Worm (Caenorhabditis elegans) whole organism, L2 larva: ENCODE measurements around the gene ndub-8.

ENCODE experiments used
- ZK546.5 ChIP-seq: sonication (generic microtip); optimal IDR thresholded peaks from 2 replicates; lab custom pipeline; 2017; ENCODE audit warnings: missing biosample characterization, missing genetic modification characterization
- alr-1 ChIP-seq: fragments of 150-350 bp; optimal IDR thresholded peaks from 2 replicates; lab custom pipeline; 2014; ENCODE audit warnings: missing biosample characterization, missing genetic modification characterization
- aly-2 ChIP-seq: fragments of 150-350 bp; optimal IDR thresholded peaks from 2 replicates; lab custom pipeline; 2014; ENCODE audit warnings: missing biosample characterization, missing genetic modification characterization
- blmp-1 ChIP-seq: sonication (generic microtip); optimal IDR thresholded peaks from 2 replicates; lab custom pipeline; 2017; ENCODE audit warnings: missing genetic modification characterization, mild to moderate bottlenecking, missing compliant biosample characterization, antibody characterized with exemption, moderate library complexity; ENCODE audit not compliant: insufficient read depth
- ceh-82 ChIP-seq: fragments of 150-350 bp; optimal IDR thresholded peaks from 2 replicates; lab custom pipeline; 2014; ENCODE audit warnings: missing biosample characterization, missing genetic modification characterization
- crh-2 ChIP-seq: sonication (generic microtip); optimal IDR thresholded peaks from 2 replicates; lab custom pipeline; 2017; ENCODE audit warnings: missing biosample characterization, missing genetic modification characterization
- egl-27 ChIP-seq: sonication (generic microtip); optimal IDR thresholded peaks from 3 replicates; lab custom pipeline; 2017; ENCODE audit warnings: missing biosample characterization, missing genetic modification reagents, missing genetic modification characterization
- elt-1 ChIP-seq: fragments of 150-350 bp; optimal IDR thresholded peaks from 2 replicates; lab custom pipeline; 2014; ENCODE audit warnings: missing biosample characterization, missing genetic modification characterization
- elt-3 ChIP-seq: sonication (generic microtip); optimal IDR thresholded peaks from 2 replicates; lab custom pipeline; 2017; ENCODE audit warnings: missing biosample characterization, missing genetic modification characterization
- fos-1 ChIP-seq: fragments of 150-350 bp; optimal IDR thresholded peaks from 2 replicates; lab custom pipeline; 2014; ENCODE audit warnings: missing biosample characterization, missing genetic modification characterization
- lin-11 ChIP-seq: fragments of 150-350 bp; sonication (generic microtip); optimal IDR thresholded peaks from 2 replicates; lab custom pipeline; 2014; ENCODE audit warnings: missing biosample characterization, missing genetic modification characterization, inconsistent platforms, mixed read lengths
- lin-39 ChIP-seq: fragments of 150-350 bp; optimal IDR thresholded peaks from 2 replicates; lab custom pipeline; 2014; ENCODE audit warnings: missing biosample characterization, missing genetic modification reagents, missing genetic modification characterization
- lsy-2 ChIP-seq, 2 experiments: fragments of 150-350 bp in 1 of 2; sonication (generic microtip) in 1 of 2; optimal IDR thresholded peaks; 2 replicates each; lab custom pipeline; 2014 to 2017; ENCODE audit warnings: missing biosample characterization in 2 of 2, missing genetic modification characterization in 2 of 2
- mab-5 ChIP-seq: fragments of 150-350 bp; optimal IDR thresholded peaks from 2 replicates; lab custom pipeline; 2014; ENCODE audit warnings: missing biosample characterization, missing genetic modification characterization
- nhr-10 ChIP-seq: sonication (generic microtip); optimal IDR thresholded peaks from 2 replicates; lab custom pipeline; 2017; ENCODE audit warnings: missing biosample characterization, missing genetic modification characterization
- nhr-129 ChIP-seq: fragments of 150-350 bp; optimal IDR thresholded peaks from 2 replicates; lab custom pipeline; 2014; ENCODE audit warnings: missing biosample characterization, missing genetic modification characterization
- nhr-21 ChIP-seq: fragments of 150-350 bp; optimal IDR thresholded peaks from 2 replicates; lab custom pipeline; 2014; ENCODE audit warnings: missing biosample characterization, missing genetic modification characterization
- nhr-25 ChIP-seq: fragments of 150-350 bp; sonication (generic microtip); optimal IDR thresholded peaks from 3 replicates; lab custom pipeline; 2014; ENCODE audit warnings: missing biosample characterization, missing genetic modification characterization
- sem-4 ChIP-seq: fragments of 150-350 bp; optimal IDR thresholded peaks from 2 replicates; lab custom pipeline; 2014; ENCODE audit warnings: missing biosample characterization, missing genetic modification reagents, missing genetic modification characterization
- skn-1 ChIP-seq: sonication (generic microtip); optimal IDR thresholded peaks from 2 replicates; lab custom pipeline; 2017; ENCODE audit warnings: missing biosample characterization, missing genetic modification characterization
- sma-3 ChIP-seq: sonication (generic microtip); optimal IDR thresholded peaks from 2 replicates; lab custom pipeline; 2016; ENCODE audit warnings: missing genetic modification reagents, missing genetic modification characterization, missing compliant biosample characterization
- sma-9 ChIP-seq, 2 experiments: fragments of 150-350 bp in 1 of 2; sonication (generic microtip) in 1 of 2; optimal IDR thresholded peaks; 2 replicates each; lab custom pipeline; 2014 to 2016; ENCODE audit warnings: missing genetic modification characterization in 2 of 2, mild to moderate bottlenecking in 1 of 2, missing biosample characterization in 1 of 2, missing compliant biosample characterization in 1 of 2, missing genetic modification reagents in 1 of 2, moderate library complexity in 1 of 2
- zag-1 ChIP-seq: fragments of 150-350 bp; optimal IDR thresholded peaks from 2 replicates; lab custom pipeline; 2014; ENCODE audit warnings: missing biosample characterization, missing genetic modification characterization
- ztf-1 ChIP-seq: fragments of 200-800 bp; sonication (Bioruptor generic); conservative IDR thresholded peaks from 2 replicates; pipeline ENCODE4 v1.3.6; 2022; ENCODE audit warnings: missing genetic modification characterization, missing compliant biosample characterization
- ztf-11 ChIP-seq: sonication (generic microtip); optimal IDR thresholded peaks from 2 replicates; lab custom pipeline; 2017; ENCODE audit warnings: missing biosample characterization, missing genetic modification characterization
- ztf-4 ChIP-seq: fragments of 150-350 bp; optimal IDR thresholded peaks from 2 replicates; lab custom pipeline; 2014; ENCODE audit warnings: missing biosample characterization, missing genetic modification characterization

The ndub-8 gene

ce11 chrII:13859847-13860246 is 12.8 kb upstream of the ndub-8 start:
- TF ChIP-seq fos-1 (tag; lab: Kevin White, UChicago) (peak; percentile 57), sma-9 (GFP tag; optimal IDR thresholded peaks at IDR 0.05; lab: Kevin White, UChicago) (no peak), sma-9 (tag; optimal IDR thresholded peaks at IDR 0.05; lab: Kevin White, UChicago) (no peak)

- TF ChIP-seq nhr-129 (tag; lab: Kevin White, UChicago), result no peak
- TF ChIP-seq nhr-21 (tag; lab: Kevin White, UChicago), result no peak
- peak; percentile 24 for TF ChIP-seq crh-2 (tag; lab: Kevin White, UChicago)
- TF ChIP-seq fos-1 (tag; lab: Kevin White, UChicago), result peak; percentile 86
- TF ChIP-seq, all 48 proteins: peak for 2
These were observed 11.8 kb upstream of the ndub-8 start for ce11 chrII:13860900-13861299.

- TF ChIP-seq nhr-25 (tag; lab: Kevin White, UChicago), result no peak
- no peak for TF ChIP-seq alr-1 (tag; lab: Kevin White, UChicago)
- TF ChIP-seq ztf-11 (tag; lab: Kevin White, UChicago), result no peak
- peak; percentile 37 for TF ChIP-seq fos-1 (tag; lab: Kevin White, UChicago)
- TF ChIP-seq mab-5 (tag; lab: Kevin White, UChicago), result no peak
These were observed 10.2 kb upstream of the ndub-8 start for ce11 chrII:13862453-13862852.

- TF ChIP-seq ceh-82 (tag; lab: Kevin White, UChicago) (no peak), sem-4 (no peak), ztf-4 (tag; lab: Kevin White, UChicago) (no peak), aly-2 (tag; lab: Kevin White, UChicago) (no peak), skn-1 (tag; lab: Kevin White, UChicago) (no peak), ZK546.5 (no peak), nhr-10 (no peak), nhr-25 (tag; lab: Kevin White, UChicago) (no peak), egl-27 (tag; lab: Kevin White, UChicago) (no peak), ztf-1 (GFP tag; lab: Robert Waterston, UW) (no peak), zag-1 (no peak), lin-11 (tag; lab: Kevin White, UChicago) (no peak)
These were observed 3.1 kb downstream of the ndub-8 start, which contains the start of gene ing-3 for ce11 chrII:13875734-13876133. Gene ing-3, plus strand, starts transcription at chrII:13876034.

- TF ChIP-seq nhr-25 (tag; lab: Kevin White, UChicago), result no peak
- no peak for TF ChIP-seq ztf-11 (tag; lab: Kevin White, UChicago)
- TF ChIP-seq aly-2 (tag; lab: Kevin White, UChicago), result no peak
- TF ChIP-seq lin-11 (tag; lab: Kevin White, UChicago), result no peak
- TF ChIP-seq, all 48 proteins: peak for 0
These were observed 5.3 kb downstream of the ndub-8 start for ce11 chrII:13877994-13878393.

DNA sequence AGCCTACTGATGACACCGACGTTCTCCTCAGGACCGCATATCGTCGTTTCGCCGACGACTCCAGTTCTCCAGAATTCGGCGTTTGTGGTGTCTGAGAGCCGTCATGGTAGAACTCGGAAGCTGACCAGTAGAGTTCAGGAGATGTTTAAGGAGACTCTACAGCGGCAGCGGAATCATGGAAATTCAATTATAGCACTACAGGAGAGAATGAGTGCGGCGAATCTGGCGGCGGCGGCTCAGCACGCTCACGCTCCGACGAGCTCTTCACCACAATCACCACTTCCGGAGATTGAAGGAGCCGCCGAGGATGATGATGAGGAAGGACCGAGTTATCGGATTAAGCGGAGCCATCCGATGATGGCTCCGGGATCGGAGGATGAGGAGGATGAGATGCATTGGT is 6.9 kb downstream of the ndub-8 start:
- no peak for TF ChIP-seq nhr-25 (tag; lab: Kevin White, UChicago)

DNA sequence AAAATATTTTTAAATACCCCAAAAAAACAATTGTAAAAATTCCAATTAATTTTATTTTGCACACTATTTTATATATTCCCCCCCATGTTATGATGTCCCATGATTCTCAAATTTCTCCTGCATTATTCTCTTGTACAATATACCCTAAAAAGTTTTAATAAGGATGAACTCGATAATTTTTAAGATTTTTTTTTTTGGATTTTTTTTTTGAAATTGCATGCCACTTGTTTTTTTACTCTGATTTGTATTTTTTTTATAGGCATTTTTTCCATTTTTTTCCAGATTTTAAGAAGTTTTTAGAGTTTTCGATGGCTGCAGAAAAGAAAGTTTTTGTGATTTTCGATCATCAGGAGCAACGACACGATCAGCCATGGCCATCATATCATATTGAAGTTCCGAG is 9.7 kb downstream of the ndub-8 start, which contains the start of gene hda-10:
TSS of gene hda-10 (plus strand) at position 301 of the 400 bp plus-strand sequence.
- no peak for TF ChIP-seq elt-3 (tag; lab: Kevin White, UChicago)
- TF ChIP-seq elt-1 (tag; lab: Kevin White, UChicago), result no peak
- TF ChIP-seq sma-3 (GFP tag; lab: Kevin White, UChicago), result no peak
- TF ChIP-seq lin-39, result no peak
- no peak for TF ChIP-seq aly-2 (tag; lab: Kevin White, UChicago)

- TF ChIP-seq nhr-21 (tag; lab: Kevin White, UChicago) (no peak), elt-1 (tag; lab: Kevin White, UChicago) (no peak), lsy-2 (tag; optimal IDR thresholded peaks at IDR 0.05; lab: Kevin White, UChicago) (no peak), zag-1 (no peak), blmp-1 (tag; lab: Kevin White, UChicago) (no peak), mab-5 (tag; lab: Kevin White, UChicago) (no peak), lin-39 (no peak), ceh-82 (tag; lab: Kevin White, UChicago) (no peak), sma-9 (GFP tag; optimal IDR thresholded peaks at IDR 0.05; lab: Kevin White, UChicago) (no peak), sma-9 (tag; optimal IDR thresholded peaks at IDR 0.05; lab: Kevin White, UChicago) (no peak)
These were observed 13.8 kb downstream of the ndub-8 start for ce11 chrII:13886431-13886830.
